Worm (Caenorhabditis elegans) whole organism, early embryonic: Measurements from ENCODE around the gene Y50E8A.2.

ENCODE experiments used
- ama-1 ChIP-seq: fragments of 150-350 bp; optimal IDR thresholded peaks from 2 replicates; lab custom pipeline; 2014
- ets-7 ChIP-seq: sonication (generic microtip); optimal IDR thresholded peaks from 2 replicates; lab custom pipeline; 2016; ENCODE audit warnings: missing genotype, missing genetic modification characterization, missing compliant biosample characterization
- tbx-11 ChIP-seq: fragments of 200-800 bp; sonication (Bioruptor generic); IDR thresholded peaks from 2 replicates; pipeline ENCODE4 v1.3.6; 2022; ENCODE audit warnings: missing genetic modification characterization, missing compliant biosample characterization
- tbx-37 ChIP-seq: fragments of 200-800 bp; sonication (Bioruptor generic); conservative IDR thresholded peaks from 2 replicates; pipeline ENCODE4 v1.3.6; 2022; ENCODE audit warnings: missing genetic modification reagents, missing genetic modification characterization, missing compliant biosample characterization

- no peak for TF ChIP-seq ama-1 (lab: Kevin White, UChicago)
- no peak for TF ChIP-seq tbx-11 (GFP tag; lab: Robert Waterston, UW)
- no peak for TF ChIP-seq ets-7 (tag; lab: Kevin White, UChicago)
- TF ChIP-seq tbx-37 (GFP tag; lab: Robert Waterston, UW), result no peak
Measured at ce11 chrV:14726596-14726995, 2.1 kb downstream of the Y50E8A.2 start, which contains the start of gene Y50E8A.1.
